Fruit fly (Drosophila melanogaster) whole organism, embryonic: ENCODE results near the gene Gycbeta100B.

Experiments
- Atf3 ChIP-seq: fragments of 200-800 bp; sonication (Bioruptor generic); optimal IDR thresholded peaks from 3 replicates; lab custom pipeline; 2016; ENCODE audit warnings: missing biosample characterization, missing genetic modification characterization
- Atf6 ChIP-seq: fragments of 200-800 bp; sonication (Bioruptor generic); IDR thresholded peaks from 2 replicates; pipeline ENCODE4 v1.3.6; 2022; ENCODE audit warnings: missing biosample characterization, missing genetic modification characterization
- CG10147 ChIP-seq: fragments of 200-800 bp; sonication (Bioruptor generic); optimal IDR thresholded peaks from 2 replicates; lab custom pipeline; 2019; ENCODE audit warnings: missing biosample characterization, mild to moderate bottlenecking, missing genetic modification characterization, moderate library complexity
- CG10462 ChIP-seq: fragments of 200-800 bp; sonication (Bioruptor generic); optimal IDR thresholded peaks from 2 replicates; lab custom pipeline; 2016; ENCODE audit warnings: missing biosample characterization, missing genetic modification characterization
- CG10543 ChIP-seq: fragments of 200-800 bp; sonication (Bioruptor generic); optimal IDR thresholded peaks from 3 replicates; lab custom pipeline; 2017; ENCODE audit warnings: missing biosample characterization, mild to moderate bottlenecking, missing genetic modification characterization, moderate library complexity
- CG12769 ChIP-seq: fragments of 200-800 bp; sonication (Bioruptor generic); optimal IDR thresholded peaks from 2 replicates; lab custom pipeline; 2019; ENCODE audit warnings: missing biosample characterization, mild to moderate bottlenecking, missing genetic modification characterization, moderate library complexity
- CG17385 ChIP-seq: fragments of 200-800 bp; sonication (Bioruptor generic); optimal IDR thresholded peaks from 3 replicates; lab custom pipeline; 2018; ENCODE audit warnings: missing biosample characterization, mild to moderate bottlenecking, missing genetic modification characterization
- CG17612 ChIP-seq: fragments of 200-800 bp; sonication (Bioruptor generic); IDR thresholded peaks from 2 replicates; pipeline ENCODE4 v1.3.6; 2022; ENCODE audit warnings: missing biosample characterization, missing genetic modification characterization
- CG18011 ChIP-seq: fragments of 200-800 bp; sonication (Bioruptor generic); optimal IDR thresholded peaks from 2 replicates; lab custom pipeline; 2017; ENCODE audit warnings: missing biosample characterization, missing genetic modification characterization, mild to moderate bottlenecking, moderate library complexity, missing genotype
- CG18619 ChIP-seq: fragments of 200-800 bp; sonication (Bioruptor generic); optimal IDR thresholded peaks from 3 replicates; lab custom pipeline; 2017; ENCODE audit warnings: missing biosample characterization, mild to moderate bottlenecking, missing genetic modification characterization
- CG2678 ChIP-seq: fragments of 200-800 bp; sonication (Bioruptor generic); optimal IDR thresholded peaks from 3 replicates; lab custom pipeline; 2019; ENCODE audit warnings: missing biosample characterization, mild to moderate bottlenecking, missing genetic modification characterization, moderate library complexity
- CG3065 ChIP-seq: fragments of 200-800 bp; sonication (Bioruptor generic); optimal IDR thresholded peaks from 2 replicates; lab custom pipeline; 2016; ENCODE audit warnings: missing biosample characterization, missing genetic modification characterization
- CG31441 ChIP-seq: fragments of 200-800 bp; sonication (Bioruptor generic); IDR thresholded peaks from 2 replicates; pipeline ENCODE4 v1.3.6; 2022; ENCODE audit warnings: missing biosample characterization, missing genetic modification characterization
- CG32532 ChIP-seq: fragments of 200-800 bp; sonication (Bioruptor generic); IDR thresholded peaks from 2 replicates; pipeline ENCODE4 v1.3.6; 2022; ENCODE audit warnings: missing biosample characterization, missing genetic modification characterization
- CG32767 ChIP-seq: fragments of 200-800 bp; sonication (Bioruptor generic); IDR thresholded peaks from 2 replicates; pipeline ENCODE4 v1.3.6; 2022; ENCODE audit warnings: missing biosample characterization, missing genetic modification characterization
- CG32772 ChIP-seq: fragments of 200-800 bp; sonication (Bioruptor generic); IDR thresholded peaks from 2 replicates; pipeline ENCODE4 v1.3.6; 2022; ENCODE audit warnings: missing biosample characterization, missing genetic modification characterization
- CG34376 ChIP-seq: fragments of 200-800 bp; sonication (Bioruptor generic); optimal IDR thresholded peaks from 2 replicates; lab custom pipeline; 2018; ENCODE audit warnings: missing biosample characterization, mild to moderate bottlenecking, missing genetic modification characterization
- CG4360 ChIP-seq: fragments of 200-800 bp; sonication (Bioruptor generic); IDR thresholded peaks from 2 replicates; pipeline ENCODE4 v1.3.6; 2022; ENCODE audit warnings: missing biosample characterization, missing genetic modification characterization
- CG5180 ChIP-seq: fragments of 200-800 bp; sonication (Bioruptor generic); optimal IDR thresholded peaks from 3 replicates; lab custom pipeline; 2017; ENCODE audit warnings: missing biosample characterization, missing genetic modification characterization, mild to moderate bottlenecking, moderate library complexity, missing genetic modification reagents
- CG7963 ChIP-seq: fragments of 200-800 bp; sonication (Bioruptor generic); IDR thresholded peaks from 3 replicates; pipeline ENCODE4 v1.3.6; 2022; ENCODE audit warnings: missing biosample characterization, missing genetic modification characterization; ENCODE audit not compliant: partially characterized antibody
- CG8290 ChIP-seq, 3 experiments: fragments of 200-800 bp; sonication (Bioruptor generic); optimal IDR thresholded peaks; 2 replicates each; lab custom pipeline; 2016 to 2019; ENCODE audit warnings: missing biosample characterization in 3 of 3, missing genetic modification characterization in 3 of 3, mild to moderate bottlenecking in 2 of 3, moderate library complexity in 1 of 3
- Deaf1 ChIP-seq: fragments of 200-800 bp; optimal IDR thresholded peaks from 3 replicates; lab custom pipeline; 2019; ENCODE audit warnings: missing biosample characterization, mild to moderate bottlenecking, missing genetic modification characterization, moderate library complexity
- Dip2 ChIP-seq: fragments of 200-800 bp; sonication (Bioruptor generic); IDR thresholded peaks from 2 replicates; pipeline ENCODE4 v1.3.6; 2022; ENCODE audit warnings: missing biosample characterization, missing genetic modification characterization
- Dll ChIP-seq: fragments of 200-800 bp; sonication (Bioruptor generic); IDR thresholded peaks from 4 replicates; pipeline ENCODE4 v1.3.6; 2022; ENCODE audit warnings: missing biosample characterization, missing genetic modification characterization; ENCODE audit not compliant: partially characterized antibody
- Dp ChIP-seq: fragments of 200-800 bp; sonication (Bioruptor generic); optimal IDR thresholded peaks from 2 replicates; lab custom pipeline; 2018; ENCODE audit warnings: missing biosample characterization, mild to moderate bottlenecking, missing genetic modification characterization, moderate library complexity
- HLH4C ChIP-seq: fragments of 200-800 bp; sonication (Bioruptor generic); IDR thresholded peaks from 3 replicates; pipeline ENCODE4 v1.3.6; 2022; ENCODE audit warnings: missing biosample characterization, missing genetic modification characterization; ENCODE audit not compliant: partially characterized antibody
- HmgZ ChIP-seq: fragments of 200-800 bp; sonication (Bioruptor generic); optimal IDR thresholded peaks from 2 replicates; lab custom pipeline; 2018; ENCODE audit warnings: missing biosample characterization, mild to moderate bottlenecking, missing genetic modification characterization
- Hr78 ChIP-seq, 2 experiments: fragments of 200-800 bp in 1 of 2; fragments of >200 bp in 1 of 2; sonication (Bioruptor generic) in 1 of 2; optimal IDR thresholded peaks; 2 replicates each; lab custom pipeline; 2017 to 2019; ENCODE audit warnings: missing biosample characterization in 2 of 2, missing genetic modification characterization in 2 of 2, mild to moderate bottlenecking in 1 of 2, moderate library complexity in 1 of 2
- MBD-R2 ChIP-seq: fragments of 200-800 bp; sonication (Bioruptor generic); IDR thresholded peaks from 2 replicates; pipeline ENCODE4 v1.3.6; 2022; ENCODE audit warnings: missing biosample characterization, missing genetic modification characterization
- Med ChIP-seq: fragments of 200-800 bp; sonication (Bioruptor generic); peaks from one replicate; lab custom pipeline; 2016; ENCODE audit warnings: missing biosample characterization, missing genetic modification characterization, mild to moderate bottlenecking, inconsistent platforms, moderate library complexity
- NFAT ChIP-seq: fragments of 200-800 bp; sonication (Bioruptor generic); IDR thresholded peaks from 2 replicates; pipeline ENCODE4 v1.3.6; 2022; ENCODE audit warnings: missing biosample characterization, missing genetic modification characterization
- Oaz ChIP-seq: fragments of 200-800 bp; sonication (Bioruptor generic); IDR thresholded peaks from 2 replicates; pipeline ENCODE4 v1.3.6; 2022; ENCODE audit warnings: missing biosample characterization, missing genetic modification characterization
- TFAM ChIP-seq: fragments of 200-800 bp; sonication (Bioruptor generic); optimal IDR thresholded peaks from 2 replicates; lab custom pipeline; 2017; ENCODE audit warnings: missing biosample characterization, missing genetic modification characterization, inconsistent platforms
- Xbp1 ChIP-seq: fragments of 200-800 bp; sonication (Bioruptor generic); optimal IDR thresholded peaks from 3 replicates; lab custom pipeline; 2016; ENCODE audit warnings: missing biosample characterization, mild to moderate bottlenecking, missing genetic modification characterization
- amos ChIP-seq: fragments of 200-800 bp; sonication (Bioruptor generic); IDR thresholded peaks from 2 replicates; pipeline ENCODE4 v1.3.6; 2022; ENCODE audit warnings: missing biosample characterization, missing genetic modification characterization; ENCODE audit not compliant: partially characterized antibody
- caup ChIP-seq: fragments of 200-800 bp; sonication (Bioruptor generic); optimal IDR thresholded peaks from 3 replicates; lab custom pipeline; 2017; ENCODE audit warnings: missing biosample characterization, mild to moderate bottlenecking, missing genetic modification characterization, moderate library complexity; ENCODE audit not compliant: severe bottlenecking
- cg ChIP-seq: fragments of 200-800 bp; sonication (Bioruptor generic); optimal IDR thresholded peaks from 3 replicates; lab custom pipeline; 2019; ENCODE audit warnings: missing biosample characterization, mild to moderate bottlenecking, missing genetic modification characterization, moderate library complexity
- chinmo ChIP-seq: fragments of 200-800 bp; sonication (Bioruptor generic); IDR thresholded peaks from 4 replicates; pipeline ENCODE4 v1.3.6; 2022; ENCODE audit warnings: missing biosample characterization, missing genetic modification characterization; ENCODE audit not compliant: partially characterized antibody
- chn ChIP-seq: fragments of 200-800 bp; sonication (Bioruptor generic); optimal IDR thresholded peaks from 2 replicates; lab custom pipeline; 2016; ENCODE audit warnings: missing biosample characterization, missing genetic modification characterization
- exex ChIP-seq: fragments of 200-800 bp; sonication (Bioruptor generic); optimal IDR thresholded peaks from 4 replicates; lab custom pipeline; 2018; ENCODE audit warnings: missing biosample characterization, mild to moderate bottlenecking, missing genetic modification characterization, moderate library complexity
- ftz-f1 ChIP-seq: fragments of 200-800 bp; sonication (Bioruptor generic); optimal IDR thresholded peaks from 2 replicates; lab custom pipeline; 2016; ENCODE audit warnings: missing biosample characterization, missing genetic modification characterization
- grn ChIP-seq: fragments of 200-800 bp; sonication (Bioruptor generic); optimal IDR thresholded peaks from 3 replicates; lab custom pipeline; 2017; ENCODE audit warnings: missing biosample characterization, missing genetic modification characterization
- lab ChIP-seq: fragments of 200-800 bp; sonication (Bioruptor generic); optimal IDR thresholded peaks from 3 replicates; lab custom pipeline; 2017; ENCODE audit warnings: missing biosample characterization, missing genetic modification characterization, mild to moderate bottlenecking, moderate library complexity, missing genetic modification reagents
- mirr ChIP-seq: fragments of 200-800 bp; sonication (Bioruptor generic); optimal IDR thresholded peaks from 3 replicates; lab custom pipeline; 2018; ENCODE audit warnings: missing biosample characterization, mild to moderate bottlenecking, missing genetic modification characterization
- pum ChIP-seq: fragments of 200-800 bp; sonication (Bioruptor generic); optimal IDR thresholded peaks from 2 replicates; lab custom pipeline; 2016; ENCODE audit warnings: missing biosample characterization, missing genetic modification characterization
- sr ChIP-seq: fragments of 200-800 bp; sonication (Bioruptor generic); IDR thresholded peaks from 3 replicates; pipeline ENCODE4 v1.3.6; 2022; ENCODE audit warnings: missing biosample characterization, missing genetic modification characterization
- sug ChIP-seq: fragments of 200-800 bp; optimal IDR thresholded peaks from 2 replicates; lab custom pipeline; 2019; ENCODE audit warnings: missing biosample characterization, mild to moderate bottlenecking, missing genetic modification characterization, moderate library complexity
- wek ChIP-seq: fragments of 200-800 bp; sonication (Bioruptor generic); optimal IDR thresholded peaks from 3 replicates; lab custom pipeline; 2018; ENCODE audit warnings: missing biosample characterization, mild to moderate bottlenecking, missing genetic modification characterization, moderate library complexity
- zfh1 ChIP-seq: fragments of 200-800 bp; sonication (Bioruptor generic); IDR thresholded peaks from 3 replicates; pipeline ENCODE4 v1.3.6; 2022; ENCODE audit warnings: missing biosample characterization, missing genetic modification characterization

The Gycbeta100B gene

DNA sequence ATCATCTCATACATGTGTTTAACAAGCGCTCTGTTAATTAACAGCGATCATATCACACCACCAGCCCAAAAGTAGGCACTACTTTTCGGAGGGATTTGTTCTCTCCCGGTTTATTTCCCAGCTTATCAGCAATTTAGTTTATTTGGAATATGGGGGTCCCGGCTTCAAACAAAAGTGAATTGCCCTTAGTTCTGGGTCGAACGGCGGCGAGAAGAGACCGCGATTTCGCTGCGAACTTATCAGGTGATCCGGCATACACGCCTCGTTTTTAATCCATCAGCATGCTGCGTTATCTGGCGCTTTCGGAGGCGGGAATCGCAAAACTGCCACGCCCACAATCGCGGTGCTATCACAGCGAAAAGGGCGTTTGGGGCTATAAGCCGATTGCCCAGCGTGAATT lies 62.5 kb downstream of the Gycbeta100B start, which contains the start of gene CG1544:
TSS of gene CG1544 (plus strand) at position 186 of the 400 bp plus-strand sequence.
- TF ChIP-seq cg (peak; percentile 9), mirr (GFP tag; lab: Kevin White, UChicago) (peak; percentile 96), CG10543 (GFP tag; lab: Kevin White, UChicago) (peak; percentile 75), wek (GFP tag; lab: Kevin White, UChicago) (no peak), CG5180 (GFP tag; lab: Kevin White, UChicago) (peak; percentile 89), CG17385 (GFP tag; lab: Kevin White, UChicago) (no peak), Atf3 (GFP tag; lab: Kevin White, UChicago) (no peak), CG12769 (tag; lab: Kevin White, UChicago) (peak; percentile 94), CG18011 (GFP tag; lab: Kevin White, UChicago) (peak; percentile 26), CG32772 (GFP tag; lab: Robert Waterston, UW) (no peak), TFAM (GFP tag; lab: Kevin White, UChicago) (no peak), amos (GFP tag; lab: Robert Waterston, UW) (peak; percentile 34; the same call in 1 of the 2 replicates), Dll (GFP tag; lab: Robert Waterston, UW) (no peak), CG10147 (GFP tag; lab: Kevin White, UChicago) (no peak), Dp (GFP tag; lab: Kevin White, UChicago) (no peak), Med (GFP tag; lab: Kevin White, UChicago) (peak; percentile 79), zfh1 (GFP tag; lab: Robert Waterston, UW) (0 out of 3 replicates have a peak, but pooled peaks have one; percentile 24), CG17612 (GFP tag; lab: Robert Waterston, UW) (0 out of 2 replicates have a peak, but pooled peaks have one; percentile 15), caup (GFP tag; lab: Kevin White, UChicago) (peak; percentile 0), Oaz (GFP tag; lab: Robert Waterston, UW) (no peak), CG3065 (peak; percentile 55), CG31441 (GFP tag; lab: Robert Waterston, UW) (no peak), CG18619 (GFP tag; lab: Kevin White, UChicago) (no peak), CG8290 (GFP tag; optimal IDR thresholded peaks at IDR 0.05; lab: Kevin White, UChicago) (no peak), CG8290 (tag; optimal IDR thresholded peaks at IDR 0.05; lab: Kevin White, UChicago) (peak in 1 of 2 experiments; percentile 52), Atf6 (0 out of 2 replicates have a peak, but pooled peaks have one; percentile 21), ftz-f1 (GFP tag; lab: Kevin White, UChicago) (peak; percentile 23), Dip2 (GFP tag; lab: Robert Waterston, UW) (no peak), sr (GFP tag; lab: Robert Waterston, UW) (no peak), Hr78 (GFP tag; optimal IDR thresholded peaks at IDR 0.05; lab: Kevin White, UChicago) (peak in 1 of 2 experiments; percentile 50), CG2678 (tag; lab: Kevin White, UChicago) (peak; percentile 6), CG10462 (GFP tag; lab: Kevin White, UChicago) (no peak), exex (tag; lab: Kevin White, UChicago) (peak; percentile 69), HLH4C (GFP tag; lab: Robert Waterston, UW) (0 out of 3 replicates have a peak, but pooled peaks have one; percentile 12), sug (tag; lab: Kevin White, UChicago) (peak; percentile 98), MBD-R2 (GFP tag; lab: Robert Waterston, UW) (no peak), CG34376 (peak; percentile 93), HmgZ (tag; lab: Kevin White, UChicago) (peak; percentile 31), chinmo (GFP tag; lab: Robert Waterston, UW) (0 out of 4 replicates have a peak, but pooled peaks have one; percentile 64), chn (GFP tag; lab: Kevin White, UChicago) (no peak), pum (GFP tag; lab: Kevin White, UChicago) (no peak), Xbp1 (GFP tag; lab: Kevin White, UChicago) (no peak), CG32767 (GFP tag; lab: Robert Waterston, UW) (no peak), CG7963 (GFP tag; lab: Robert Waterston, UW) (no peak), CG32532 (GFP tag; lab: Robert Waterston, UW) (no peak), CG4360 (0 out of 2 replicates have a peak, but pooled peaks have one; percentile 23), Deaf1 (tag; lab: Kevin White, UChicago) (peak; percentile 21), lab (GFP tag; lab: Kevin White, UChicago) (peak; percentile 12), NFAT (GFP tag; lab: Robert Waterston, UW) (peak; percentile 16; the same call in 1 of the 2 replicates), grn (GFP tag; lab: Kevin White, UChicago) (peak; percentile 69)
